Worm (Caenorhabditis elegans) whole organism, late embryonic: ENCODE measurements around the gene sri-32.
"Not testable (repeated sequence)": the region's sequence is repeated elsewhere in the genome, so short reads cannot be mapped to it uniquely, and the experiment has no call there.

Source experiments
- C08G9.2 ChIP-seq: sonication (generic microtip); optimal IDR thresholded peaks from 2 replicates; lab custom pipeline; 2016; ENCODE audit warnings: mild to moderate bottlenecking, missing genetic modification characterization, moderate library complexity, missing compliant biosample characterization
- C38D4.7 ChIP-seq: fragments of 200-800 bp; sonication (Bioruptor generic); optimal IDR thresholded peaks from 2 replicates; lab custom pipeline; 2018; ENCODE audit warnings: mild to moderate bottlenecking, missing genetic modification characterization, moderate library complexity, missing compliant biosample characterization
- F13H6.1 ChIP-seq: sonication (generic microtip); optimal IDR thresholded peaks from 2 replicates; lab custom pipeline; 2016; ENCODE audit warnings: missing genetic modification characterization, missing compliant biosample characterization
- K02D7.2 ChIP-seq: sonication (generic microtip); optimal IDR thresholded peaks from 2 replicates; lab custom pipeline; 2017; ENCODE audit warnings: mild to moderate bottlenecking, missing genetic modification characterization, missing compliant biosample characterization
- K09A11.1 ChIP-seq: sonication (generic microtip); optimal IDR thresholded peaks from 2 replicates; lab custom pipeline; 2017; ENCODE audit warnings: antibody characterized with exemption, mild to moderate bottlenecking, missing genetic modification characterization, missing compliant biosample characterization; ENCODE audit not compliant: insufficient read depth
- ama-1 ChIP-seq: fragments of 150-350 bp; optimal IDR thresholded peaks from 2 replicates; lab custom pipeline; 2014
- ceh-14 ChIP-seq: sonication (generic microtip); optimal IDR thresholded peaks from 2 replicates; lab custom pipeline; 2016; ENCODE audit warnings: missing genotype, missing genetic modification characterization, missing compliant biosample characterization
- ceh-19 ChIP-seq: fragments of 200-800 bp; sonication (Bioruptor generic); optimal IDR thresholded peaks from 2 replicates; lab custom pipeline; 2018; ENCODE audit warnings: mild to moderate bottlenecking, missing genetic modification characterization, missing compliant biosample characterization
- ceh-2 ChIP-seq: sonication (generic microtip); optimal IDR thresholded peaks from 2 replicates; lab custom pipeline; 2016; ENCODE audit warnings: missing genotype, missing genetic modification characterization, missing compliant biosample characterization
- ceh-24 ChIP-seq: sonication (generic microtip); optimal IDR thresholded peaks from 2 replicates; lab custom pipeline; 2016; ENCODE audit warnings: mild to moderate bottlenecking, missing genetic modification characterization, missing compliant biosample characterization
- ceh-31 ChIP-seq: sonication (generic microtip); optimal IDR thresholded peaks from 2 replicates; lab custom pipeline; 2016; ENCODE audit warnings: missing genetic modification characterization, missing compliant biosample characterization
- ceh-34 ChIP-seq: sonication (generic microtip); optimal IDR thresholded peaks from 2 replicates; lab custom pipeline; 2016; ENCODE audit warnings: mild to moderate bottlenecking, missing genetic modification characterization, missing compliant biosample characterization
- ceh-9 ChIP-seq: sonication (generic microtip); optimal IDR thresholded peaks from 2 replicates; lab custom pipeline; 2016; ENCODE audit warnings: mild to moderate bottlenecking, missing genetic modification characterization, inconsistent platforms, missing compliant biosample characterization
- dmd-4 ChIP-seq: sonication (generic microtip); optimal IDR thresholded peaks from 2 replicates; lab custom pipeline; 2016; ENCODE audit warnings: borderline replicate concordance, missing genetic modification characterization, missing compliant biosample characterization
- dve-1 ChIP-seq: sonication (generic microtip); optimal IDR thresholded peaks from 2 replicates; lab custom pipeline; 2017; ENCODE audit warnings: antibody characterized with exemption, mild to moderate bottlenecking, missing genetic modification characterization, missing compliant biosample characterization
- elt-2 ChIP-seq: sonication (generic microtip); optimal IDR thresholded peaks from 2 replicates; lab custom pipeline; 2016; ENCODE audit warnings: missing genetic modification reagents, missing genetic modification characterization, missing compliant biosample characterization
- elt-4 ChIP-seq: sonication (generic microtip); optimal IDR thresholded peaks from 2 replicates; lab custom pipeline; 2016; ENCODE audit warnings: missing genetic modification characterization, missing compliant biosample characterization
- ets-4 ChIP-seq: sonication (generic microtip); optimal IDR thresholded peaks from 2 replicates; lab custom pipeline; 2016; ENCODE audit warnings: missing genetic modification characterization, missing compliant biosample characterization
- fkh-10 ChIP-seq: fragments of 150-350 bp; optimal IDR thresholded peaks from 2 replicates; lab custom pipeline; 2014; ENCODE audit warnings: missing biosample characterization, missing genetic modification reagents, missing genetic modification characterization
- fkh-6 ChIP-seq: sonication (generic microtip); optimal IDR thresholded peaks from 2 replicates; lab custom pipeline; 2016; ENCODE audit warnings: missing genetic modification characterization, missing compliant biosample characterization
- hlh-13 ChIP-seq: fragments of 200-800 bp; sonication (Bioruptor generic); optimal IDR thresholded peaks from 2 replicates; lab custom pipeline; 2018; ENCODE audit warnings: mild to moderate bottlenecking, missing genetic modification characterization, missing compliant biosample characterization
- hlh-6 ChIP-seq: sonication (generic microtip); optimal IDR thresholded peaks from 2 replicates; lab custom pipeline; 2016; ENCODE audit warnings: missing genotype, missing genetic modification characterization, missing compliant biosample characterization
- hlh-8 ChIP-seq: sonication (generic microtip); optimal IDR thresholded peaks from 2 replicates; lab custom pipeline; 2016; ENCODE audit warnings: missing genotype, missing genetic modification characterization, missing compliant biosample characterization
- lin-11 ChIP-seq: fragments of 200-800 bp; sonication (Bioruptor generic); optimal IDR thresholded peaks from 2 replicates; lab custom pipeline; 2018; ENCODE audit warnings: mild to moderate bottlenecking, missing genetic modification characterization, missing compliant biosample characterization
- madf-2 ChIP-seq: sonication (generic microtip); optimal IDR thresholded peaks from 2 replicates; lab custom pipeline; 2017; ENCODE audit warnings: missing genetic modification characterization, missing compliant biosample characterization
- mec-3 ChIP-seq: sonication (generic microtip); optimal IDR thresholded peaks from 2 replicates; lab custom pipeline; 2016; ENCODE audit warnings: borderline replicate concordance, missing genetic modification characterization, missing compliant biosample characterization
- nhr-11 ChIP-seq: fragments of 150-350 bp; optimal IDR thresholded peaks from 2 replicates; lab custom pipeline; 2014; ENCODE audit warnings: missing biosample characterization, missing genetic modification characterization
- nhr-232 ChIP-seq: sonication (generic microtip); optimal IDR thresholded peaks from 2 replicates; lab custom pipeline; 2016; ENCODE audit warnings: missing genetic modification characterization, missing compliant biosample characterization
- odd-2 ChIP-seq: sonication (generic microtip); optimal IDR thresholded peaks from 2 replicates; lab custom pipeline; 2017; ENCODE audit warnings: antibody characterized with exemption, mild to moderate bottlenecking, missing genetic modification characterization, missing compliant biosample characterization
- pag-3 ChIP-seq: sonication (generic microtip); optimal IDR thresholded peaks from 2 replicates; lab custom pipeline; 2016; ENCODE audit warnings: missing compliant biosample characterization, missing genetic modification characterization, borderline replicate concordance
- pat-9 ChIP-seq: fragments of 200-800 bp; sonication (Bioruptor generic); optimal IDR thresholded peaks from 2 replicates; lab custom pipeline; 2018; ENCODE audit warnings: mild to moderate bottlenecking, missing genetic modification characterization, moderate library complexity, missing compliant biosample characterization
- pha-2 ChIP-seq: sonication (generic microtip); optimal IDR thresholded peaks from 2 replicates; lab custom pipeline; 2017; ENCODE audit warnings: mild to moderate bottlenecking, missing genetic modification characterization, missing compliant biosample characterization
- pqm-1 ChIP-seq: sonication (generic microtip); optimal IDR thresholded peaks from 2 replicates; lab custom pipeline; 2016; ENCODE audit warnings: missing genetic modification characterization, missing compliant biosample characterization
- rnt-1 ChIP-seq: sonication (generic microtip); optimal IDR thresholded peaks from 2 replicates; lab custom pipeline; 2016; ENCODE audit warnings: missing genetic modification characterization, missing compliant biosample characterization
- sox-2 ChIP-seq: fragments of 200-800 bp; sonication (Bioruptor generic); IDR thresholded peaks from 2 replicates; pipeline ENCODE4 v1.3.6; 2022; ENCODE audit warnings: missing genetic modification reagents, missing genetic modification characterization, missing compliant biosample characterization
- tbx-2 ChIP-seq: sonication (generic microtip); optimal IDR thresholded peaks from 2 replicates; lab custom pipeline; 2016; ENCODE audit warnings: missing genetic modification characterization, missing compliant biosample characterization
- tbx-7 ChIP-seq: sonication (generic microtip); optimal IDR thresholded peaks from 2 replicates; lab custom pipeline; 2016; ENCODE audit warnings: missing genotype, missing genetic modification characterization, missing compliant biosample characterization
- ttx-3 ChIP-seq: sonication (generic microtip); optimal IDR thresholded peaks from 2 replicates; lab custom pipeline; 2016; ENCODE audit warnings: missing genetic modification reagents, missing genetic modification characterization, missing compliant biosample characterization
- unc-3 ChIP-seq, 2 experiments: fragments of 200-800 bp in 1 of 2; sonication (Bioruptor generic) in 1 of 2; sonication (generic microtip) in 1 of 2; conservative IDR thresholded peaks in 1 of 2; optimal IDR thresholded peaks in 1 of 2; 2 replicates each; pipeline versions ENCODE4 v1.3.6 to Lab custom; 2016 to 2022; ENCODE audit warnings: missing compliant biosample characterization in 2 of 2, missing genetic modification characterization in 2 of 2, missing genetic modification reagents in 1 of 2
- unc-42 ChIP-seq: sonication (generic microtip); optimal IDR thresholded peaks from 2 replicates; lab custom pipeline; 2016; ENCODE audit warnings: missing genotype, missing genetic modification characterization, missing compliant biosample characterization
- unc-55 ChIP-seq: sonication (generic microtip); optimal IDR thresholded peaks from 2 replicates; lab custom pipeline; 2017; ENCODE audit warnings: missing biosample characterization, missing genetic modification reagents, missing genetic modification characterization
- unc-86 ChIP-seq: sonication (generic microtip); optimal IDR thresholded peaks from 2 replicates; lab custom pipeline; 2016; ENCODE audit warnings: missing genetic modification characterization, missing compliant biosample characterization
- zip-5 ChIP-seq: sonication (generic microtip); optimal IDR thresholded peaks from 2 replicates; lab custom pipeline; 2016; ENCODE audit warnings: missing genetic modification characterization, missing compliant biosample characterization
- ztf-16 ChIP-seq: sonication (generic microtip); optimal IDR thresholded peaks from 2 replicates; lab custom pipeline; 2017; ENCODE audit warnings: missing genetic modification characterization, missing compliant biosample characterization

sri-32 gene

ce11 chrII:3126741-3127140 lies 27.5 kb downstream of the sri-32 start, which contains the start of gene ins-31:
Gene ins-31 (plus strand): TSS chrII:3127041.
- TF ChIP-seq K09A11.1 (tag; lab: Kevin White, UChicago); pha-2 (tag; lab: Kevin White, UChicago); ama-1: not testable (repeated sequence)

ce11 chrII:3126341-3126740 lies 27.9 kb downstream of the sri-32 start, which contains the start of gene ins-19:
Gene ins-19 (minus strand): TSS chrII:3126441.
- TF ChIP-seq ama-1 (no peak), zip-5 (no peak), C38D4.7 (GFP tag; lab: Kevin White, UChicago) (no peak), dve-1 (no peak), pat-9 (tag; lab: Kevin White, UChicago) (no peak), lin-11 (no peak), fkh-10 (GFP tag; lab: Kevin White, UChicago) (no peak), elt-2 (no peak), K09A11.1 (tag; lab: Kevin White, UChicago) (no peak)

ce11 chrII:3123206-3123605 lies 31.1 kb downstream of the sri-32 start, which contains the start of gene srh-71:
Gene srh-71 (plus strand): TSS chrII:3123506.
- TF ChIP-seq zip-5 (no peak), hlh-6 (tag; lab: Kevin White, UChicago) (no peak), unc-55 (no peak), unc-3 (GFP tag; conservative IDR thresholded peaks at IDR 0.05; lab: Robert Waterston, UW) (no peak), unc-3 (tag; optimal IDR thresholded peaks at IDR 0.05; lab: Kevin White, UChicago) (no peak), ceh-19 (GFP tag; lab: Kevin White, UChicago) (no peak), sox-2 (no peak), ztf-16 (tag; lab: Kevin White, UChicago) (no peak), pat-9 (tag; lab: Kevin White, UChicago) (no peak)
- TF ChIP-seq, all 69 proteins: peak for 0

ce11 chrII:3118907-3119382 lies 35.3 kb downstream of the sri-32 start, which contains the start of gene T10D4.6:
Gene T10D4.6 (plus strand): TSS chrII:3119332.
- TF ChIP-seq ztf-16 (tag; lab: Kevin White, UChicago) (no peak), hlh-6 (tag; lab: Kevin White, UChicago) (no peak), unc-42 (tag; lab: Kevin White, UChicago) (peak; percentile 34), pat-9 (tag; lab: Kevin White, UChicago) (no peak), C08G9.2 (no peak), hlh-13 (GFP tag; lab: Kevin White, UChicago) (no peak), tbx-2 (tag; lab: Kevin White, UChicago) (peak; percentile 70), ceh-19 (GFP tag; lab: Kevin White, UChicago) (no peak), nhr-11 (tag; lab: Kevin White, UChicago) (no peak), F13H6.1 (tag; lab: Kevin White, UChicago) (no peak), elt-2 (no peak), hlh-8 (tag; lab: Kevin White, UChicago) (no peak), ceh-9 (tag; lab: Kevin White, UChicago) (no peak), lin-11 (no peak), fkh-6 (tag; lab: Kevin White, UChicago) (no peak), rnt-1 (tag; lab: Kevin White, UChicago) (no peak), elt-4 (tag; lab: Kevin White, UChicago) (no peak), pag-3 (no peak), K02D7.2 (tag; lab: Kevin White, UChicago) (no peak), C38D4.7 (GFP tag; lab: Kevin White, UChicago) (no peak), unc-86 (tag; lab: Kevin White, UChicago) (no peak), dmd-4 (tag; lab: Kevin White, UChicago) (no peak), nhr-232 (tag; lab: Kevin White, UChicago) (no peak), dve-1 (no peak), ceh-31 (peak; percentile 27), ceh-14 (tag; lab: Kevin White, UChicago) (no peak), unc-55 (no peak), K09A11.1 (tag; lab: Kevin White, UChicago) (no peak), ceh-2 (peak; percentile 0), mec-3 (no peak), ceh-34 (tag; lab: Kevin White, UChicago) (peak; percentile 40), ets-4 (no peak), odd-2 (tag; lab: Kevin White, UChicago) (no peak), tbx-7 (no peak), ceh-24 (no peak), madf-2 (no peak), ttx-3 (tag; lab: Kevin White, UChicago) (no peak), pqm-1 (tag; lab: Kevin White, UChicago) (no peak)
